Fruit fly (Drosophila melanogaster) whole organism, wandering third instar larva: Measurements from ENCODE around the gene asun.

ENCODE experiments used
- Abd-B ChIP-seq: fragments of >200 bp; optimal IDR thresholded peaks from 2 replicates; lab custom pipeline; 2017; ENCODE audit warnings: missing biosample characterization, missing genetic modification characterization
- CG32264 ChIP-seq: fragments of 200-800 bp; sonication (Bioruptor generic); optimal IDR thresholded peaks from 2 replicates; lab custom pipeline; 2016; ENCODE audit warnings: missing biosample characterization, missing genetic modification characterization
- Dif ChIP-seq: fragments of 200-275, 200-300 bp; sonication (Bioruptor generic); optimal IDR thresholded peaks from 2 replicates; lab custom pipeline; 2018; ENCODE audit warnings: missing biosample characterization, missing genetic modification characterization; ENCODE audit not compliant: partially characterized antibody
- Hnf4 ChIP-seq: fragments of 200-800 bp; sonication (Bioruptor generic); optimal IDR thresholded peaks from 2 replicates; lab custom pipeline; 2016; ENCODE audit warnings: missing biosample characterization, mild to moderate bottlenecking, missing genetic modification characterization
- Hr78 ChIP-seq: fragments of >200 bp; optimal IDR thresholded peaks from 2 replicates; lab custom pipeline; 2017; ENCODE audit warnings: missing biosample characterization, missing genetic modification characterization
- Hr83 ChIP-seq: fragments of 200-300 bp; sonication (Bioruptor generic); optimal IDR thresholded peaks from 2 replicates; lab custom pipeline; 2016; ENCODE audit warnings: missing biosample characterization, mild to moderate bottlenecking, missing genetic modification characterization, moderate library complexity; ENCODE audit not compliant: poor library complexity, severe bottlenecking
- Jra ChIP-seq: sonication (Bioruptor generic); optimal IDR thresholded peaks from 2 replicates; lab custom pipeline; 2016; ENCODE audit warnings: missing biosample characterization, missing genetic modification characterization
- OdsH ChIP-seq: fragments of 200-800 bp; sonication (Bioruptor generic); optimal IDR thresholded peaks from 2 replicates; lab custom pipeline; 2016; ENCODE audit warnings: missing biosample characterization, mild to moderate bottlenecking, missing genetic modification characterization
- Rel ChIP-seq, 2 experiments: fragments of 200-800 bp; sonication (Bioruptor generic) in 1 of 2; optimal IDR thresholded peaks; 2 replicates in 1 of 2; 3 replicates in 1 of 2; lab custom pipeline; 2016 to 2019; ENCODE audit warnings: mild to moderate bottlenecking in 2 of 2, missing biosample characterization in 2 of 2, missing genetic modification characterization in 2 of 2, moderate library complexity in 1 of 2
- Sp1 ChIP-seq: fragments of 200-800 bp; sonication (Bioruptor generic); optimal IDR thresholded peaks from 3 replicates; lab custom pipeline; 2019; ENCODE audit warnings: missing biosample characterization, mild to moderate bottlenecking, missing genetic modification characterization, moderate library complexity
- Vsx2 ChIP-seq: fragments of 200-300, 225-300 bp; sonication (Bioruptor generic); optimal IDR thresholded peaks from 2 replicates; lab custom pipeline; 2018; ENCODE audit warnings: missing biosample characterization, missing genetic modification characterization; ENCODE audit not compliant: partially characterized antibody
- brk ChIP-seq: fragments of 200-800 bp; sonication (Bioruptor generic); optimal IDR thresholded peaks from 2 replicates; lab custom pipeline; 2016; ENCODE audit warnings: missing biosample characterization, mild to moderate bottlenecking, missing genetic modification characterization
- dl ChIP-seq, 2 experiments: fragments of 175-275, 200-275 bp in 1 of 2; fragments of 200-275 bp in 1 of 2; sonication (Bioruptor generic); optimal IDR thresholded peaks; lab custom pipeline; 2018; ENCODE audit warnings: mild to moderate bottlenecking in 2 of 2, missing biosample characterization in 2 of 2, missing genetic modification characterization in 2 of 2, moderate library complexity in 2 of 2; ENCODE audit not compliant: partially characterized antibody in 2 of 2, insufficient read depth in 1 of 2
- dmrt93B ChIP-seq: fragments of 200-800 bp; sonication (Bioruptor generic); optimal IDR thresholded peaks from 2 replicates; lab custom pipeline; 2018; ENCODE audit warnings: missing biosample characterization, mild to moderate bottlenecking, missing genetic modification characterization
- dsf ChIP-seq: sonication (Bioruptor generic); optimal IDR thresholded peaks from 2 replicates; lab custom pipeline; 2016; ENCODE audit warnings: missing biosample characterization, missing genetic modification characterization, borderline replicate concordance
- ey ChIP-seq: fragments of 200-800 bp; sonication (Bioruptor generic); optimal IDR thresholded peaks from 2 replicates; lab custom pipeline; 2016; ENCODE audit warnings: missing biosample characterization, missing genetic modification characterization
- foxo ChIP-seq, 2 experiments: fragments of 200-800 bp; sonication (Bioruptor generic); optimal IDR thresholded peaks; 2 replicates in 1 of 2; 3 replicates in 1 of 2; lab custom pipeline; 2016 to 2017; ENCODE audit warnings: missing biosample characterization in 2 of 2, missing genetic modification characterization in 2 of 2
- fru ChIP-seq: fragments of 200-800 bp; sonication (Bioruptor generic); optimal IDR thresholded peaks from 3 replicates; lab custom pipeline; 2016; ENCODE audit warnings: missing biosample characterization, mild to moderate bottlenecking, missing genetic modification characterization
- h ChIP-seq: fragments of 200-800 bp; sonication (Bioruptor generic); optimal IDR thresholded peaks from 3 replicates; lab custom pipeline; 2016; ENCODE audit warnings: missing biosample characterization, mild to moderate bottlenecking, missing genetic modification characterization
- jim ChIP-seq: fragments of 175-275, 200-325 bp; sonication (Bioruptor generic); optimal IDR thresholded peaks from 2 replicates; lab custom pipeline; 2016; ENCODE audit warnings: missing biosample characterization, mild to moderate bottlenecking, missing genetic modification characterization
- lola ChIP-seq: fragments of >200 bp; optimal IDR thresholded peaks from 2 replicates; lab custom pipeline; 2017; ENCODE audit warnings: missing biosample characterization, missing genetic modification characterization
- pan ChIP-seq: fragments of >200 bp; optimal IDR thresholded peaks from 2 replicates; lab custom pipeline; 2017
- psq ChIP-seq: fragments of 200-800 bp; sonication (Bioruptor generic); optimal IDR thresholded peaks from 3 replicates; lab custom pipeline; 2017; ENCODE audit warnings: missing biosample characterization, mild to moderate bottlenecking, missing genetic modification characterization, moderate library complexity
- rgr ChIP-seq: fragments of 200-800 bp; sonication (Bioruptor generic); optimal IDR thresholded peaks from 3 replicates; lab custom pipeline; 2016; ENCODE audit warnings: missing biosample characterization, mild to moderate bottlenecking, missing genetic modification characterization
- sage ChIP-seq: fragments of 200-800 bp; sonication (Bioruptor generic); optimal IDR thresholded peaks from 2 replicates; lab custom pipeline; 2016; ENCODE audit warnings: missing biosample characterization, mild to moderate bottlenecking, missing genetic modification characterization
- sv ChIP-seq: fragments of 200-800 bp; sonication (Bioruptor generic); optimal IDR thresholded peaks from 3 replicates; lab custom pipeline; 2016; ENCODE audit warnings: missing biosample characterization, missing genetic modification characterization
- tai ChIP-seq: sonication (Bioruptor generic); optimal IDR thresholded peaks from 2 replicates; lab custom pipeline; 2016; ENCODE audit warnings: missing biosample characterization, missing genetic modification characterization

asun gene

dm6 chr3R:16225760-16226159, 38.3 kb upstream of the asun start:
- no peak for TF ChIP-seq tai (GFP tag; lab: Kevin White, UChicago)
- TF ChIP-seq psq = no peak
- no peak for TF ChIP-seq h
- TF ChIP-seq Hr78 = no peak
- no peak for TF ChIP-seq pan (lab: Kevin White, UChicago)
- no peak for TF ChIP-seq Hnf4 (GFP tag; lab: Kevin White, UChicago)
- no peak for TF ChIP-seq Dif
- no peak for TF ChIP-seq dl (GFP tag; optimal IDR thresholded peaks at IDR 0.05; lab: Kevin White, UChicago; ENCODE audit: insufficient read depth in 1 of 2, partially characterized antibody in 2 of 2)
- no peak for TF ChIP-seq sv (GFP tag; lab: Kevin White, UChicago)
- no peak for TF ChIP-seq rgr (GFP tag; lab: Kevin White, UChicago)
- no peak for TF ChIP-seq Hr83 (GFP tag; lab: Kevin White, UChicago)
- no peak for TF ChIP-seq ey
- no peak for TF ChIP-seq dsf (GFP tag; lab: Kevin White, UChicago)
- no peak for TF ChIP-seq dmrt93B (GFP tag; lab: Kevin White, UChicago)
- no peak for TF ChIP-seq Abd-B (GFP tag; lab: Kevin White, UChicago)
- TF ChIP-seq CG32264 = no peak
- TF ChIP-seq jim = no peak

DNA sequence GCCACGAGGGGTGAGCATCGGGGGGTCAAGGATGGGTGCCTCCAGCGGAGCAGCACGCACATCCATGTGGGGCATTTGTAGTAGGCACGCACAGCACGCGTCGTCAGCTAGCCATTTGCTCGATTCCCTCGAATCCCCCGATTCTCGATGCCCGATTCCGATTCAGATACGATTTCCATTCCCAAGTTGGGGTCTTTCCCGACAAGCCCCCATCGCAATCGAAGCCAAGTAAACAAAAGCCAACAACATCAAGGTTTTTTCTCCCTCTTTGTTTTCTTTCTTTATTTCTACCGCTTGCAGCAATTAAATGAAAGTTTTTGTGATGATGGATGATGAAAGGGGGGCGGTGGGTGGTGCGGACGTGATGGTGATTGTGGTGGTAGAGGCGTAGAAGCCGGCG, 37.0 kb upstream of the asun start:
- TF ChIP-seq psq (peak; percentile 89), OdsH (GFP tag; lab: Kevin White, UChicago) (peak; percentile 1), Rel (GFP tag; optimal IDR thresholded peaks at IDR 0.05; lab: Kevin White, UChicago) (no peak), Rel (tag; optimal IDR thresholded peaks at IDR 0.05; lab: Kevin White, UChicago) (peak; percentile 99), tai (GFP tag; lab: Kevin White, UChicago) (no peak)
- TF ChIP-seq, all 38 proteins: peak for 3

DNA sequence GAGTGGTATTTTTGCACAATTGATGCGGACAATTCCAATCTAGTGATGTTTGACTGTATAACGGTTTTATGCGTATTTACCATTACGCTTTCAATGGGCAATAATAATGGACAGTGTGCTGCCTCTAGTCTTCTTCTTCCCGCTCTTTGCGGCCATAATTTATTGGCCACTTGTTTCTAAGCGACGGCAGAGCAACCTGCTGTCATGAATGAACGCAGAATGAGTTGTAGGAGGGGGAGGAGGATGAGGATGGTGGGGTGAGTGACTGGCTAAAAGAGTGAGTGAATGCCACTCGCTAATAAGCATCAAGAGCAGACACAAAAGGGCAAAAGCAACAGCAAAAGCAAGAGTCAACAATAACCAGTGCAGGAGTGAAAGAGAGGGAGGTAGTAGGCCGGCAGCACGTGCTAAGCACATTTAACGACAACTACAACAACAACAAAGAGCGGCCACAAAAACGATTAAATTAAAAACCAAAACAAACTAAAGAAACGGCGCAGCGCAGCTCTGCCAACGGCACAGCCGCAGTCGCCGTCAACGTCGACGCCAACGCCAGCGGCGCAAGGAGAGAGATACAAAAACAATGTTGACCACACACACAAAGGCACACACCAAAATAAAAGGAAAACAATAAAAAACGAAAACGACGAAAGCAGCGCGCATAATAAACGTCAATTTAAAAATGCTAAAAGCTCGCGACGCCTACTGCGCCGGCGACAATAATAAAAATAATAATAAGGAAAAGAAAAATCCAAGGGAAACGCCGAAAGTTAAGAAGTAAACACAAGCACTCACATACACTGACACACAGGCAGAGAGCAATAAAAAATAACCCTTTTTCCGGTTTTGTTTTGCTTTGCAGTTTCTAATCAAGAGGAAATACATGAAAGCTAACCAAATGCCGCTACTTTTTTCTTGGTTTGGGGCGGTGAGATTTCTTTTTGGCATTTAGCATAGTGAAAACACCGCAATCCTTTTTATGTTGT, 35.1 kb upstream of the asun start:
- TF ChIP-seq Sp1 (GFP tag; lab: Kevin White, UChicago) = peak; percentile 60
- peak; percentile 15 for TF ChIP-seq h
- peak; percentile 9 for TF ChIP-seq CG32264
- peak; percentile 77 for TF ChIP-seq psq
- TF ChIP-seq Jra (GFP tag; lab: Kevin White, UChicago) = no peak
- no peak for TF ChIP-seq dmrt93B (GFP tag; lab: Kevin White, UChicago)
- peak; percentile 57 for TF ChIP-seq Rel (GFP tag; optimal IDR thresholded peaks at IDR 0.05; lab: Kevin White, UChicago)
- peak; percentile 63 for TF ChIP-seq Rel (tag; optimal IDR thresholded peaks at IDR 0.05; lab: Kevin White, UChicago)
- TF ChIP-seq brk (GFP tag; lab: Kevin White, UChicago) = peak; percentile 49
- TF ChIP-seq sage (GFP tag; lab: Kevin White, UChicago) = peak; percentile 54
- peak; percentile 12 for TF ChIP-seq fru
- peak; percentile 21 for TF ChIP-seq Hnf4 (GFP tag; lab: Kevin White, UChicago)
- no peak for TF ChIP-seq foxo (GFP tag; optimal IDR thresholded peaks at IDR 0.05; lab: Kevin White, UChicago)
- peak; percentile 1 for TF ChIP-seq Hr83 (GFP tag; lab: Kevin White, UChicago)

DNA sequence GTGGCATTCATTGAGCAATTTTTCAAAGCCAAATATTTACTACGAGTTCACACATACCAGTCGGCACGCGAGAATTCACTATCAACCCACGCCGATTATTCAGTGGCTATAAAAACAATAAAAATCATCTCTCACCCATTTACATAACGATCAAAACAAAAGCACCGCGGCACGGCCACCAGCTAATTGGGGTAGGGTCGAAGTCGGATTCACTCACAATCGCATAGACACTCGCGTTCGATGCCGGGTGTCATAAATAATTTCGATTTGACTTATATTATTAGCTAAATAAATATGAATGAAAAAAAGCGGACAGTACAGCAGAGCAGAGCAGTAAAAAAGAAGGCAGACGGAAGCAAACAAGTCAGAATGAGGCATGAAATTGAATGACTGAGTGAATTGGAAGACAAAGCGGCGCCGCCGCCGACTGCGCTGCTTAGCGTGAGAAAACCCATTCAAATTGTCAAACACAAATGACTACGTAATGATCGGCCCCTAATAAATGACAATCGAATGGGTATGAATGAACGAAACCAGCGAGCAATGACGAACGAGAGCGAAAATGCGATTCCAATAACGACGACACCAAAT, 33.9 kb upstream of the asun start:
- TF ChIP-seq Dif (no peak), Vsx2 (GFP tag; lab: Kevin White, UChicago) (no peak), CG32264 (no peak), Hnf4 (GFP tag; lab: Kevin White, UChicago) (peak; percentile 1), h (peak; percentile 19), brk (GFP tag; lab: Kevin White, UChicago) (no peak), Jra (GFP tag; lab: Kevin White, UChicago) (no peak), Sp1 (GFP tag; lab: Kevin White, UChicago) (no peak), Rel (GFP tag; optimal IDR thresholded peaks at IDR 0.05; lab: Kevin White, UChicago) (no peak), Rel (tag; optimal IDR thresholded peaks at IDR 0.05; lab: Kevin White, UChicago) (peak; percentile 14), lola (GFP tag; lab: Kevin White, UChicago) (no peak)
